Fruit fly (Drosophila melanogaster) whole organism, embryonic: ENCODE results near the gene SPR.
A peak's percentile ranks its signal among the peaks of the same experiment; 100 is the strongest.

Source experiments
- CG10431 ChIP-seq: fragments of 200-800 bp; sonication (Bioruptor generic); optimal IDR thresholded peaks from 3 replicates; lab custom pipeline; 2018; ENCODE audit warnings: missing biosample characterization, mild to moderate bottlenecking, missing genetic modification characterization
- CG12155 ChIP-seq: fragments of 200-800 bp; sonication (Bioruptor generic); optimal IDR thresholded peaks from 3 replicates; lab custom pipeline; 2016; ENCODE audit warnings: missing biosample characterization, missing genetic modification characterization
- CG15073 ChIP-seq: fragments of 200-800 bp; sonication (Bioruptor generic); optimal IDR thresholded peaks from 2 replicates; lab custom pipeline; 2016; ENCODE audit warnings: missing biosample characterization, missing genetic modification characterization
- CG17328 ChIP-seq: fragments of 200-800 bp; sonication (Bioruptor generic); IDR thresholded peaks from 2 replicates; pipeline ENCODE4 v1.3.6; 2022; ENCODE audit warnings: missing biosample characterization, missing genetic modification characterization
- CG17802 ChIP-seq: fragments of 200-800 bp; sonication (Bioruptor generic); optimal IDR thresholded peaks from 2 replicates; lab custom pipeline; 2018; ENCODE audit warnings: missing biosample characterization, mild to moderate bottlenecking, missing genetic modification characterization, moderate library complexity
- CG1832 ChIP-seq: fragments of 200-800 bp; sonication (Bioruptor generic); optimal IDR thresholded peaks from 2 replicates; lab custom pipeline; 2017; ENCODE audit warnings: missing biosample characterization, mild to moderate bottlenecking, missing genetic modification characterization, inconsistent platforms
- CG2129 ChIP-seq: fragments of 200-800 bp; sonication (Bioruptor generic); IDR thresholded peaks from 2 replicates; pipeline ENCODE4 v1.3.6; 2022; ENCODE audit warnings: missing biosample characterization, missing genetic modification characterization; ENCODE audit not compliant: partially characterized antibody
- CG30431 ChIP-seq: fragments of 200-800 bp; sonication (Bioruptor generic); optimal IDR thresholded peaks from 2 replicates; lab custom pipeline; 2017; ENCODE audit warnings: missing biosample characterization, missing genetic modification characterization
- CG3847 ChIP-seq: fragments of 200-800 bp; sonication (Bioruptor generic); IDR thresholded peaks from 2 replicates; pipeline ENCODE4 v1.3.6; 2022; ENCODE audit warnings: missing biosample characterization, missing genetic modification characterization
- CG42726 ChIP-seq: fragments of 200-800 bp; sonication (Bioruptor generic); IDR thresholded peaks from 2 replicates; pipeline ENCODE4 v1.3.6; 2022; ENCODE audit warnings: missing biosample characterization, missing genetic modification characterization; ENCODE audit not compliant: partially characterized antibody
- CG4404 ChIP-seq: fragments of 200-800 bp; sonication (Bioruptor generic); IDR thresholded peaks from 2 replicates; pipeline ENCODE4 v1.3.6; 2022; ENCODE audit warnings: missing biosample characterization, missing genetic modification characterization
- CG6683 ChIP-seq: fragments of 200-800 bp; sonication (Bioruptor generic); optimal IDR thresholded peaks from 2 replicates; lab custom pipeline; 2017; ENCODE audit warnings: missing biosample characterization, mild to moderate bottlenecking, missing genetic modification characterization, missing genetic modification reagents
- CG7928 ChIP-seq: fragments of 200-800 bp; sonication (Bioruptor generic); optimal IDR thresholded peaks from 2 replicates; lab custom pipeline; 2017; ENCODE audit warnings: missing biosample characterization, mild to moderate bottlenecking, missing genetic modification characterization
- CG8944 ChIP-seq: fragments of 200-800 bp; sonication (Bioruptor generic); optimal IDR thresholded peaks from 3 replicates; lab custom pipeline; 2016; ENCODE audit warnings: missing biosample characterization, missing genetic modification characterization
- CG9932 ChIP-seq: fragments of 200-800 bp; sonication (Bioruptor generic); IDR thresholded peaks from 2 replicates; pipeline ENCODE4 v1.3.6; 2022; ENCODE audit warnings: missing biosample characterization, missing genetic modification characterization
- CrebB ChIP-seq: fragments of 200-800 bp; sonication (Bioruptor generic); optimal IDR thresholded peaks from 3 replicates; lab custom pipeline; 2018; ENCODE audit warnings: missing biosample characterization, mild to moderate bottlenecking, missing genetic modification characterization
- Dek ChIP-seq: fragments of 200-800 bp; sonication (Bioruptor generic); optimal IDR thresholded peaks from 3 replicates; lab custom pipeline; 2019; ENCODE audit warnings: missing biosample characterization, mild to moderate bottlenecking, missing genetic modification characterization, moderate library complexity
- Doc3 ChIP-seq: fragments of 200-800 bp; sonication (Bioruptor generic); IDR thresholded peaks from 3 replicates; pipeline ENCODE4 v1.3.6; 2022; ENCODE audit warnings: missing biosample characterization, missing genetic modification characterization; ENCODE audit not compliant: partially characterized antibody
- Hmx ChIP-seq: fragments of 200-800 bp; sonication (Bioruptor generic); optimal IDR thresholded peaks from 2 replicates; lab custom pipeline; 2016; ENCODE audit warnings: missing biosample characterization, missing genetic modification characterization
- Myb ChIP-seq: fragments of 200-800 bp; sonication (Bioruptor generic); optimal IDR thresholded peaks from 2 replicates; lab custom pipeline; 2016; ENCODE audit warnings: missing biosample characterization, missing genetic modification characterization
- PHDP ChIP-seq: fragments of 200-800 bp; sonication (Bioruptor generic); optimal IDR thresholded peaks from 3 replicates; lab custom pipeline; 2018; ENCODE audit warnings: missing biosample characterization, mild to moderate bottlenecking, missing genetic modification characterization, moderate library complexity
- Usf ChIP-seq: fragments of 200-800 bp; sonication (Bioruptor generic); optimal IDR thresholded peaks from 2 replicates; lab custom pipeline; 2017; ENCODE audit warnings: missing genotype, missing biosample characterization, missing genetic modification characterization
- az2 ChIP-seq: fragments of 200-800 bp; sonication (Bioruptor generic); optimal IDR thresholded peaks from 3 replicates; lab custom pipeline; 2016; ENCODE audit warnings: missing biosample characterization, missing genetic modification characterization
- btn ChIP-seq: fragments of 200-800 bp; sonication (Bioruptor generic); optimal IDR thresholded peaks from 2 replicates; lab custom pipeline; 2016; ENCODE audit warnings: missing biosample characterization, missing genetic modification characterization
- cad ChIP-seq: fragments of >200 bp; optimal IDR thresholded peaks from 2 replicates; lab custom pipeline; 2017; ENCODE audit warnings: missing biosample characterization, missing genetic modification characterization
- cwo ChIP-seq: fragments of 200-800 bp; sonication (Bioruptor generic); optimal IDR thresholded peaks from 3 replicates; lab custom pipeline; 2017; ENCODE audit warnings: missing biosample characterization, missing genetic modification characterization, mild to moderate bottlenecking, moderate library complexity, missing genetic modification reagents
- her ChIP-seq: fragments of 200-800 bp; sonication (Bioruptor generic); optimal IDR thresholded peaks from 2 replicates; lab custom pipeline; 2016; ENCODE audit warnings: missing biosample characterization, missing genetic modification characterization
- hkb ChIP-seq, 2 experiments: fragments of 200-800 bp in 1 of 2; fragments of >200 bp in 1 of 2; sonication (Bioruptor generic) in 1 of 2; IDR thresholded peaks in 1 of 2; optimal IDR thresholded peaks in 1 of 2; 2 replicates each; pipeline versions ENCODE4 v1.3.6 to Lab custom; 2017 to 2022; ENCODE audit warnings: missing biosample characterization in 1 of 2, missing genetic modification characterization in 1 of 2
- ind ChIP-seq: fragments of 200-800 bp; sonication (Bioruptor generic); optimal IDR thresholded peaks from 3 replicates; lab custom pipeline; 2016; ENCODE audit warnings: missing biosample characterization, missing genetic modification characterization
- kni ChIP-seq: fragments of 200-800 bp; sonication (Bioruptor generic); optimal IDR thresholded peaks from 3 replicates; lab custom pipeline; 2017; ENCODE audit warnings: mild to moderate bottlenecking, missing biosample characterization, missing genetic modification reagents, missing genetic modification characterization
- maf-S ChIP-seq: fragments of 200-800 bp; sonication (Bioruptor generic); optimal IDR thresholded peaks from 2 replicates; lab custom pipeline; 2016; ENCODE audit warnings: missing biosample characterization, missing genetic modification characterization
- nau ChIP-seq: fragments of 200-800 bp; sonication (Bioruptor generic); optimal IDR thresholded peaks from 3 replicates; lab custom pipeline; 2017; ENCODE audit warnings: missing biosample characterization, mild to moderate bottlenecking, missing genetic modification characterization, missing genetic modification reagents
- pan ChIP-seq, 4 experiments: fragments of >200 bp in 3 of 4; fragments of 200-800 bp in 1 of 4; sonication (Bioruptor generic) in 1 of 4; optimal IDR thresholded peaks in 3 of 4; IDR thresholded peaks in 1 of 4; 2 replicates each; pipeline versions ENCODE4 v1.3.6 to Lab custom; 2017 to 2022; ENCODE audit warnings: missing biosample characterization in 2 of 4, missing genetic modification characterization in 2 of 4, mixed read lengths in 1 of 4
- prd ChIP-seq, 3 experiments: fragments of >200 bp in 2 of 3; fragments of 200-800 bp in 1 of 3; sonication (Bioruptor generic) in 1 of 3; optimal IDR thresholded peaks in 2 of 3; IDR thresholded peaks in 1 of 3; 2 replicates in 2 of 3; 3 replicates in 1 of 3; pipeline versions ENCODE4 v1.3.6 to Lab custom; 2017 to 2022; ENCODE audit warnings: missing biosample characterization in 1 of 3, missing genetic modification characterization in 1 of 3
- repo ChIP-seq: fragments of 200-800 bp; sonication (Bioruptor generic); optimal IDR thresholded peaks from 2 replicates; lab custom pipeline; 2016; ENCODE audit warnings: missing biosample characterization, missing genetic modification characterization
- rib ChIP-seq: fragments of 200-800 bp; sonication (Bioruptor generic); IDR thresholded peaks from 2 replicates; pipeline ENCODE4 v1.3.6; 2022; ENCODE audit warnings: missing biosample characterization, missing genetic modification characterization
- sisA ChIP-seq: fragments of 200-800 bp; sonication (Bioruptor generic); IDR thresholded peaks from 2 replicates; pipeline ENCODE4 v1.3.6; 2022; ENCODE audit warnings: missing biosample characterization, missing genetic modification characterization
- slbo ChIP-seq: fragments of 200-800 bp; sonication (Bioruptor generic); IDR thresholded peaks from 2 replicates; pipeline ENCODE4 v1.3.6; 2022; ENCODE audit warnings: missing biosample characterization, missing genetic modification characterization
- ssp ChIP-seq: fragments of 200-800 bp; sonication (Bioruptor generic); IDR thresholded peaks from 2 replicates; pipeline ENCODE4 v1.3.6; 2022; ENCODE audit warnings: missing biosample characterization, missing genetic modification characterization
- stc ChIP-seq: fragments of 200-800 bp; sonication (Bioruptor generic); IDR thresholded peaks from 2 replicates; pipeline ENCODE4 v1.3.6; 2022; ENCODE audit warnings: missing biosample characterization, missing genetic modification characterization
- tna ChIP-seq: fragments of 200-800 bp; sonication (Bioruptor generic); IDR thresholded peaks from 2 replicates; pipeline ENCODE4 v1.3.6; 2022; ENCODE audit warnings: missing biosample characterization, missing genetic modification characterization; ENCODE audit not compliant: partially characterized antibody
- twi ChIP-seq: fragments of 200-800 bp; optimal IDR thresholded peaks from 2 replicates; lab custom pipeline; 2019; ENCODE audit warnings: missing biosample characterization, mild to moderate bottlenecking, missing genetic modification characterization, moderate library complexity
- tx ChIP-seq: fragments of 200-800 bp; sonication (Bioruptor generic); optimal IDR thresholded peaks from 2 replicates; lab custom pipeline; 2016; ENCODE audit warnings: missing biosample characterization, missing genetic modification characterization
- vfl ChIP-seq: fragments of 200-800 bp; sonication (Bioruptor generic); optimal IDR thresholded peaks from 2 replicates; lab custom pipeline; 2016; ENCODE audit warnings: missing biosample characterization, missing genetic modification characterization
- vnd ChIP-seq: fragments of 200-800 bp; sonication (Bioruptor generic); IDR thresholded peaks from 3 replicates; pipeline ENCODE4 v1.3.6; 2022; ENCODE audit warnings: missing biosample characterization, missing genetic modification characterization; ENCODE audit not compliant: partially characterized antibody
- vvl ChIP-seq: fragments of 200-800 bp; sonication (Bioruptor generic); IDR thresholded peaks from 2 replicates; pipeline ENCODE4 v1.3.6; 2022; ENCODE audit warnings: missing biosample characterization, missing genetic modification characterization
- zen2 ChIP-seq: fragments of 200-800 bp; sonication (Bioruptor generic); IDR thresholded peaks from 3 replicates; pipeline ENCODE4 v1.3.6; 2022; ENCODE audit warnings: missing biosample characterization, missing genetic modification characterization; ENCODE audit not compliant: partially characterized antibody
- zfh2 ChIP-seq: fragments of 200-800 bp; sonication (Bioruptor generic); optimal IDR thresholded peaks from 2 replicates; lab custom pipeline; 2016; ENCODE audit warnings: missing biosample characterization, missing genetic modification characterization

Gene SPR

dm6 chrX:5420568-5421019 lies 25.9 kb upstream of the SPR start, which contains the start of gene spoon (continued):
- peak; percentile 42; the same call in 1 of the 2 replicates for TF ChIP-seq rib
- TF ChIP-seq vvl (GFP tag; lab: Robert Waterston, UW), result peak; percentile 39; the same call in 1 of the 2 replicates
- TF ChIP-seq CG10431 (GFP tag; lab: Kevin White, UChicago), result no peak
- no peak for TF ChIP-seq Hmx
- peak; percentile 29 for TF ChIP-seq ind (GFP tag; lab: Kevin White, UChicago)
- TF ChIP-seq Usf (GFP tag; lab: Kevin White, UChicago), result no peak
- peak; percentile 92 for TF ChIP-seq zen2 (GFP tag; lab: Robert Waterston, UW)
- TF ChIP-seq stc (GFP tag; lab: Robert Waterston, UW), result no peak
- TF ChIP-seq cwo (GFP tag; lab: Kevin White, UChicago), result peak; percentile 84
- TF ChIP-seq CrebB (tag; lab: Kevin White, UChicago), result no peak
- no peak for TF ChIP-seq az2 (GFP tag; lab: Kevin White, UChicago)
- peak; percentile 70 for TF ChIP-seq zfh2
- peak; percentile 9 for TF ChIP-seq CG17802
- no peak for TF ChIP-seq nau (GFP tag; lab: Kevin White, UChicago)
- no peak for TF ChIP-seq prd (optimal IDR thresholded peaks at IDR 0.05; lab: Kevin White, UChicago)
- TF ChIP-seq prd (GFP tag; IDR thresholded peaks at IDR 0.05; lab: Robert Waterston, UW), result peak; percentile 37; the same call in 1 of the 3 replicates
- no peak for TF ChIP-seq pan (optimal IDR thresholded peaks at IDR 0.05; lab: Kevin White, UChicago)
- TF ChIP-seq pan (GFP tag; optimal IDR thresholded peaks at IDR 0.05 in 1 of 2, IDR thresholded peaks at IDR 0.05 in 1 of 2), result peak in 1 of 2 experiments; percentile 7
- peak; percentile 84 for TF ChIP-seq Doc3 (GFP tag; lab: Robert Waterston, UW)
- peak; percentile 52 for TF ChIP-seq ssp (GFP tag; lab: Robert Waterston, UW)
- TF ChIP-seq vfl (GFP tag; lab: Kevin White, UChicago), result peak; percentile 16
- no peak for TF ChIP-seq maf-S (GFP tag; lab: Kevin White, UChicago)
- no peak for TF ChIP-seq PHDP (tag; lab: Kevin White, UChicago)
- peak; percentile 62 for TF ChIP-seq Myb (GFP tag; lab: Kevin White, UChicago)
- TF ChIP-seq CG1832 (GFP tag; lab: Kevin White, UChicago), result no peak
- peak; percentile 30 for TF ChIP-seq her (GFP tag; lab: Kevin White, UChicago)
- TF ChIP-seq CG7928 (GFP tag; lab: Kevin White, UChicago), result peak; percentile 65
- TF ChIP-seq slbo (GFP tag; lab: Robert Waterston, UW), result peak; percentile 80
- no peak for TF ChIP-seq CG6683 (GFP tag; lab: Kevin White, UChicago)
- TF ChIP-seq Dek (tag; lab: Kevin White, UChicago), result no peak
- TF ChIP-seq tx (GFP tag; lab: Kevin White, UChicago), result peak; percentile 25
- no peak for TF ChIP-seq CG15073
- TF ChIP-seq CG30431 (GFP tag; lab: Kevin White, UChicago), result no peak
- peak; percentile 86 for TF ChIP-seq tna
- TF ChIP-seq CG12155 (GFP tag; lab: Kevin White, UChicago), result no peak
- peak; percentile 61 for TF ChIP-seq repo (GFP tag; lab: Kevin White, UChicago)
- TF ChIP-seq CG17328 (GFP tag; lab: Robert Waterston, UW), result 0 out of 2 replicates have a peak, but pooled peaks have one; percentile 13
- TF ChIP-seq CG8944 (GFP tag; lab: Kevin White, UChicago), result peak; percentile 25
- peak; percentile 28; the same call in 1 of the 2 replicates for TF ChIP-seq sisA (GFP tag; lab: Robert Waterston, UW)
- TF ChIP-seq twi (tag; lab: Kevin White, UChicago), result no peak
- no peak for TF ChIP-seq kni (GFP tag; lab: Kevin White, UChicago)
- TF ChIP-seq CG4404 (GFP tag; lab: Robert Waterston, UW), result peak; percentile 40; the same call in 1 of the 2 replicates
- no peak for TF ChIP-seq cad (GFP tag; lab: Kevin White, UChicago)
- peak; percentile 37 for TF ChIP-seq hkb (optimal IDR thresholded peaks at IDR 0.05; lab: Kevin White, UChicago)
- no peak for TF ChIP-seq hkb (GFP tag; IDR thresholded peaks at IDR 0.05; lab: Robert Waterston, UW)
- TF ChIP-seq btn, result no peak
- peak; percentile 76 for TF ChIP-seq CG3847
- TF ChIP-seq CG42726 (GFP tag; lab: Robert Waterston, UW), result peak; percentile 97
- peak; percentile 86 for TF ChIP-seq CG9932 (GFP tag; lab: Robert Waterston, UW)
- TF ChIP-seq CG2129 (GFP tag; lab: Robert Waterston, UW), result peak; percentile 77; the same call in 1 of the 2 replicates
- TF ChIP-seq vnd (GFP tag; lab: Robert Waterston, UW), result peak; percentile 91
